Fruit fly (Drosophila melanogaster) whole organism, wandering third instar larva: ENCODE measurements around the gene Pfdn6.

Experiments used
- Abd-B ChIP-seq: fragments of >200 bp; optimal IDR thresholded peaks from 2 replicates; lab custom pipeline; 2017; ENCODE audit warnings: missing biosample characterization, missing genetic modification characterization
- CG32264 ChIP-seq: fragments of 200-800 bp; sonication (Bioruptor generic); optimal IDR thresholded peaks from 2 replicates; lab custom pipeline; 2016; ENCODE audit warnings: missing biosample characterization, missing genetic modification characterization
- CG9705 ChIP-seq: fragments of 200-800 bp; sonication (Bioruptor generic); optimal IDR thresholded peaks from 2 replicates; lab custom pipeline; 2018; ENCODE audit warnings: missing biosample characterization, mild to moderate bottlenecking, missing genetic modification characterization
- CrebA ChIP-seq: fragments of 200-800 bp; sonication (Bioruptor generic); optimal IDR thresholded peaks from 2 replicates; lab custom pipeline; 2016; ENCODE audit warnings: missing biosample characterization, mild to moderate bottlenecking, missing genetic modification characterization, borderline replicate concordance
- Dif ChIP-seq: fragments of 200-275, 200-300 bp; sonication (Bioruptor generic); optimal IDR thresholded peaks from 2 replicates; lab custom pipeline; 2018; ENCODE audit warnings: missing biosample characterization, missing genetic modification characterization; ENCODE audit not compliant: partially characterized antibody
- HLH106 ChIP-seq: fragments of 200-800 bp; optimal IDR thresholded peaks from 3 replicates; lab custom pipeline; 2019; ENCODE audit warnings: missing biosample characterization, mild to moderate bottlenecking, missing genetic modification characterization, moderate library complexity
- Hr78 ChIP-seq: fragments of >200 bp; optimal IDR thresholded peaks from 2 replicates; lab custom pipeline; 2017; ENCODE audit warnings: missing biosample characterization, missing genetic modification characterization
- Jra ChIP-seq: sonication (Bioruptor generic); optimal IDR thresholded peaks from 2 replicates; lab custom pipeline; 2016; ENCODE audit warnings: missing biosample characterization, missing genetic modification characterization
- Mio ChIP-seq: sonication (Bioruptor generic); optimal IDR thresholded peaks from 2 replicates; lab custom pipeline; 2016; ENCODE audit warnings: missing biosample characterization, missing genetic modification characterization
- OdsH ChIP-seq: fragments of 200-800 bp; sonication (Bioruptor generic); optimal IDR thresholded peaks from 2 replicates; lab custom pipeline; 2016; ENCODE audit warnings: missing biosample characterization, mild to moderate bottlenecking, missing genetic modification characterization
- Rel ChIP-seq, 2 experiments: fragments of 200-800 bp; sonication (Bioruptor generic) in 1 of 2; optimal IDR thresholded peaks; 2 replicates in 1 of 2; 3 replicates in 1 of 2; lab custom pipeline; 2016 to 2019; ENCODE audit warnings: mild to moderate bottlenecking in 2 of 2, missing biosample characterization in 2 of 2, missing genetic modification characterization in 2 of 2, moderate library complexity in 1 of 2
- Vsx2 ChIP-seq: fragments of 200-300, 225-300 bp; sonication (Bioruptor generic); optimal IDR thresholded peaks from 2 replicates; lab custom pipeline; 2018; ENCODE audit warnings: missing biosample characterization, missing genetic modification characterization; ENCODE audit not compliant: partially characterized antibody
- br ChIP-seq: fragments of 200-800 bp; sonication (Bioruptor generic); optimal IDR thresholded peaks from 2 replicates; lab custom pipeline; 2016; ENCODE audit warnings: missing biosample characterization, missing genetic modification characterization
- brk ChIP-seq: fragments of 200-800 bp; sonication (Bioruptor generic); optimal IDR thresholded peaks from 2 replicates; lab custom pipeline; 2016; ENCODE audit warnings: missing biosample characterization, mild to moderate bottlenecking, missing genetic modification characterization
- dl ChIP-seq, 2 experiments: fragments of 175-275, 200-275 bp in 1 of 2; fragments of 200-275 bp in 1 of 2; sonication (Bioruptor generic); optimal IDR thresholded peaks; lab custom pipeline; 2018; ENCODE audit warnings: mild to moderate bottlenecking in 2 of 2, missing biosample characterization in 2 of 2, missing genetic modification characterization in 2 of 2, moderate library complexity in 2 of 2; ENCODE audit not compliant: partially characterized antibody in 2 of 2, insufficient read depth in 1 of 2
- dsf ChIP-seq: sonication (Bioruptor generic); optimal IDR thresholded peaks from 2 replicates; lab custom pipeline; 2016; ENCODE audit warnings: missing biosample characterization, missing genetic modification characterization, borderline replicate concordance
- ey ChIP-seq: fragments of 200-800 bp; sonication (Bioruptor generic); optimal IDR thresholded peaks from 2 replicates; lab custom pipeline; 2016; ENCODE audit warnings: missing biosample characterization, missing genetic modification characterization
- foxo ChIP-seq, 2 experiments: fragments of 200-800 bp; sonication (Bioruptor generic); optimal IDR thresholded peaks; 2 replicates in 1 of 2; 3 replicates in 1 of 2; lab custom pipeline; 2016 to 2017; ENCODE audit warnings: missing biosample characterization in 2 of 2, missing genetic modification characterization in 2 of 2
- h ChIP-seq: fragments of 200-800 bp; sonication (Bioruptor generic); optimal IDR thresholded peaks from 3 replicates; lab custom pipeline; 2016; ENCODE audit warnings: missing biosample characterization, mild to moderate bottlenecking, missing genetic modification characterization
- jim ChIP-seq: fragments of 175-275, 200-325 bp; sonication (Bioruptor generic); optimal IDR thresholded peaks from 2 replicates; lab custom pipeline; 2016; ENCODE audit warnings: missing biosample characterization, mild to moderate bottlenecking, missing genetic modification characterization
- pan ChIP-seq: fragments of >200 bp; optimal IDR thresholded peaks from 2 replicates; lab custom pipeline; 2017
- psq ChIP-seq: fragments of 200-800 bp; sonication (Bioruptor generic); optimal IDR thresholded peaks from 3 replicates; lab custom pipeline; 2017; ENCODE audit warnings: missing biosample characterization, mild to moderate bottlenecking, missing genetic modification characterization, moderate library complexity
- rgr ChIP-seq: fragments of 200-800 bp; sonication (Bioruptor generic); optimal IDR thresholded peaks from 3 replicates; lab custom pipeline; 2016; ENCODE audit warnings: missing biosample characterization, mild to moderate bottlenecking, missing genetic modification characterization
- sage ChIP-seq: fragments of 200-800 bp; sonication (Bioruptor generic); optimal IDR thresholded peaks from 2 replicates; lab custom pipeline; 2016; ENCODE audit warnings: missing biosample characterization, mild to moderate bottlenecking, missing genetic modification characterization
- sv ChIP-seq: fragments of 200-800 bp; sonication (Bioruptor generic); optimal IDR thresholded peaks from 3 replicates; lab custom pipeline; 2016; ENCODE audit warnings: missing biosample characterization, missing genetic modification characterization
- tai ChIP-seq: sonication (Bioruptor generic); optimal IDR thresholded peaks from 2 replicates; lab custom pipeline; 2016; ENCODE audit warnings: missing biosample characterization, missing genetic modification characterization
- usp ChIP-seq: fragments of >200 bp; optimal IDR thresholded peaks from 2 replicates; lab custom pipeline; 2017; ENCODE audit warnings: missing biosample characterization, missing genetic modification characterization
- woc ChIP-seq: sonication (Bioruptor generic); optimal IDR thresholded peaks from 2 replicates; lab custom pipeline; 2016; ENCODE audit warnings: missing biosample characterization, mild to moderate bottlenecking, missing genetic modification characterization

Pfdn6 gene

DNA sequence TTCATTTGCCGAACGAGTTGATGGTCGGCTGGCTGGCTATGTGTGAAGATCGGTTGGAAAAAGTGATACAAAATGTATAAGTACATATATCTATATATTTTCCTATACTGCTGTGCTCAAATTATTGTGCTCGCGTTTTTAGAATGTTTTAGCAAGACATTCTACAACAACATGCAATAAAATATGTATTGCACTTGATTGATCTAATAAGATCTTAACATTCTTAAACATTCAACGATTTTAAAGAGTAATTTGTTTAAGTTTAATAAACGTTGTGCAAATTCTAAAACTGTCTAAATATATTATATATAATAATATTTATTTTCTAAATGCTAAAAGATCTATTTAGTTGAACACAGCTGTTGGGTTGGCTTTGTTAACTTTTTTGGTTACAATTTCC is 16.9 kb downstream of the Pfdn6 start:
- TF ChIP-seq Jra (no peak), OdsH (GFP tag; lab: Kevin White, UChicago) (no peak), Mio (GFP tag; lab: Kevin White, UChicago) (no peak), tai (no peak)

DNA sequence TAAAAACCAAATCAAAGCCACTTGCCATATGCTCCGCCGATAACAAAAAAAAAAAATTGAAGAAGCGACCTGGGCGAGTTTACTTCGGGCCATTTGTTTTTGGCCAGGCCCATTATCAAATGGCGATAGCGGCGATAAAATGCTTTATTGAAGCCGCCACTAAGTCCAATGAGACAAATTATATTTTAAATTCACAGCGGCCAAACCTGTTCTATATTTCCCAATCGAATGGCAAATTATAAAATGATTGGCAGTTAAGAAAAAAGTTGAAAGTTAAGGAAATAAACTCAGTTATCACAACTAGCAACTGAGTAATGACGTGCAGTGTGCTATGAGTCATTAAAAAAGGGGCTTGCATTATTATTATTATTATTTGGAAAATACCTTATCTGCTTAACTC is 17.7 kb downstream of the Pfdn6 start:
- TF ChIP-seq CG32264 (no peak), brk (GFP tag; lab: Kevin White, UChicago) (no peak), Abd-B (GFP tag; lab: Kevin White, UChicago) (no peak), Dif (GFP tag; lab: Kevin White, UChicago) (no peak), sage (GFP tag; lab: Kevin White, UChicago) (no peak), pan (no peak), Vsx2 (GFP tag; lab: Kevin White, UChicago) (no peak)

DNA sequence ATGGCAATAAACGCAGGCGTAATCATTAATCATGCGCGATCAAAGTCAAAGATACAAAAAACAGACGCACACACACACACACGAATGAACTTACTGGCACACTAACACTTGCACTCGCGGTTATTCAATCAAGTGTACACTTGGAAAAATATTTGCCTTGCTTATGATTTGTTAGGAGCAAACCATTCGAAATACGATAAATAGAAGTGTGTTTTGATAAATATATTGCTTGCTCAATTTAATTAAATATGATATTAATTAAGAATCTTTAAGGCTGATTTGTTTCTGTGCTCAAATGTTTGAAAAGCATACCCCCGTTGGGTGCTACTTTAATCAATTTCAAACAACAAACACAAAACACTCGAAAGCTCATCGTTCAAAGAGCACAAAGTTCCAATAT is 22.0 kb downstream of the Pfdn6 start:
- TF ChIP-seq foxo (GFP tag; optimal IDR thresholded peaks at IDR 0.05; lab: Kevin White, UChicago) (no peak), rgr (GFP tag; lab: Kevin White, UChicago) (peak; percentile 3)

- no peak for TF ChIP-seq dl (GFP tag; optimal IDR thresholded peaks at IDR 0.05; lab: Kevin White, UChicago; ENCODE audit: insufficient read depth in 1 of 2, partially characterized antibody in 2 of 2)
These were observed 27.6 kb downstream of the Pfdn6 start, which contains the start of gene CG32219 for dm6 chr3L:19951035-19951434. Gene CG32219, minus strand, starts transcription at chr3L:19951135.

DNA sequence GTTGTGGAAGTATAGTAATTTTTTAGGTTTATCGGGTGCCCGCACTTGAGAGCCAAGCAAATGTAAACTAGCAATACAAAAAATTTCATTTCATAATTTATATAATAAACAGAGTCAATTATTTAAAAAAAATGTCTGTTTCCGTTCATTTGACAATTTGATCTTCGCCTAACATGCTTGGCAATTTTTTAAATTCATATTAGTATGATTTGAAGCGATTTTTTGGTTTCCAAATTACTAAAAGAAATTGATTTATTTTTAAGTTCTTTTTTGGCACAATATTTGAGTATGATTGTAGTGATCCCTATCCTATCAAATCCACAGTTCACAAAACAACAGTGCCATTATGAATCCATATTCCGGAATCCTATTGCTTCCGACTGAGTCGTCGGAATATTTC is 28.4 kb downstream of the Pfdn6 start, which contains the start of gene CG34258:
Gene CG34258 (minus strand): TSS at position 101 of the 400 bp plus-strand sequence.
- no peak for TF ChIP-seq Hr78 (GFP tag; lab: Kevin White, UChicago)
- no peak for TF ChIP-seq HLH106
- TF ChIP-seq Abd-B (GFP tag; lab: Kevin White, UChicago): no peak
- TF ChIP-seq Dif (GFP tag; lab: Kevin White, UChicago): no peak
- TF ChIP-seq Vsx2 (GFP tag; lab: Kevin White, UChicago): no peak
- no peak for TF ChIP-seq psq (GFP tag; lab: Kevin White, UChicago)
- no peak for TF ChIP-seq br

DNA sequence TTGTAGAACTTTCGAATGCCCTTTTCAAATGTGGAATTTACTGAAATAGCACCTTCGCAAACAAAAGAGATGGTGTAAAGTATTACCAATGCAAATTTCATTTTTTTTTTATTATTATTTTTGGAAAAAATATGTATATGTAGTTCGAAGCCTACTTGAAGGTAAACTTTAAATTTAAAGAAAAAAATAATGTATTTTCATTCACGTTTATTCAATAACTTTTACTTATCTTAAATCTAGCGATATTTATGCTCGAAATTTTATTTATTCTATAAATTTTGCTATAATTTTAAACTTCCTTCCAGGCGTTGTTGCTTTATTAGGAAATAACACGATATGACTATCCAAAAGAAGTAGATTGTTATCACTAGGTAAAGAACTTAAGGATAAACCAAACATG is 29.2 kb downstream of the Pfdn6 start, which contains the start of gene CG33710:
Gene CG33710 (minus strand): TSS at position 101 of the 400 bp plus-strand sequence.
- TF ChIP-seq pan: no peak
- TF ChIP-seq brk (GFP tag; lab: Kevin White, UChicago): no peak
- no peak for TF ChIP-seq usp (GFP tag; lab: Kevin White, UChicago)
- no peak for TF ChIP-seq foxo (GFP tag; optimal IDR thresholded peaks at IDR 0.05; lab: Kevin White, UChicago)
- TF ChIP-seq h (GFP tag; lab: Kevin White, UChicago): no peak
- no peak for TF ChIP-seq ey (GFP tag; lab: Kevin White, UChicago)
- TF ChIP-seq OdsH (GFP tag; lab: Kevin White, UChicago): no peak
- TF ChIP-seq CrebA (GFP tag; lab: Kevin White, UChicago): no peak
- TF ChIP-seq Mio (GFP tag; lab: Kevin White, UChicago): no peak
- TF ChIP-seq Dif (GFP tag; lab: Kevin White, UChicago): no peak
- no peak for TF ChIP-seq sv
- TF ChIP-seq dsf (GFP tag; lab: Kevin White, UChicago): no peak
- no peak for TF ChIP-seq CG9705
- TF ChIP-seq woc (GFP tag; lab: Kevin White, UChicago): no peak
- no peak for TF ChIP-seq Rel (GFP tag; optimal IDR thresholded peaks at IDR 0.05; lab: Kevin White, UChicago)
- no peak for TF ChIP-seq Rel (tag; optimal IDR thresholded peaks at IDR 0.05; lab: Kevin White, UChicago)
- no peak for TF ChIP-seq rgr (GFP tag; lab: Kevin White, UChicago)
- TF ChIP-seq jim (GFP tag; lab: Kevin White, UChicago): no peak
- TF ChIP-seq dl (GFP tag; optimal IDR thresholded peaks at IDR 0.05; lab: Kevin White, UChicago; ENCODE audit: insufficient read depth in 1 of 2, partially characterized antibody in 2 of 2): no peak
